Fruit fly (Drosophila melanogaster) whole organism, embryonic: ENCODE results near the gene pit.

ENCODE experiments used
- Atf3 ChIP-seq: fragments of 200-800 bp; sonication (Bioruptor generic); optimal IDR thresholded peaks from 3 replicates; lab custom pipeline; 2016; ENCODE audit warnings: missing biosample characterization, missing genetic modification characterization
- CG10209 ChIP-seq: fragments of 200-800 bp; sonication (Bioruptor generic); optimal IDR thresholded peaks from 3 replicates; lab custom pipeline; 2017; ENCODE audit warnings: missing biosample characterization, mild to moderate bottlenecking, missing genetic modification characterization, missing genetic modification reagents
- CG11456 ChIP-seq: fragments of 200-800 bp; sonication (Bioruptor generic); IDR thresholded peaks from 3 replicates; pipeline ENCODE4 v1.3.6; 2022; ENCODE audit warnings: missing biosample characterization, missing genetic modification characterization
- CG11696 ChIP-seq: fragments of 200-800 bp; sonication (Bioruptor generic); IDR thresholded peaks from 2 replicates; pipeline ENCODE4 v1.3.6; 2022; ENCODE audit warnings: missing biosample characterization, missing genetic modification characterization
- CG12659 ChIP-seq: fragments of 200-800 bp; sonication (Bioruptor generic); optimal IDR thresholded peaks from 3 replicates; lab custom pipeline; 2017; ENCODE audit warnings: mild to moderate bottlenecking, missing biosample characterization, missing genetic modification reagents, missing genetic modification characterization
- CG13296 ChIP-seq: fragments of 200-800 bp; sonication (Bioruptor generic); optimal IDR thresholded peaks from 3 replicates; lab custom pipeline; 2018; ENCODE audit warnings: missing biosample characterization, mild to moderate bottlenecking, missing genetic modification characterization
- CG1529 ChIP-seq: fragments of 200-800 bp; sonication (Bioruptor generic); optimal IDR thresholded peaks from 3 replicates; lab custom pipeline; 2018; ENCODE audit warnings: missing biosample characterization, missing genetic modification characterization
- CG17568 ChIP-seq: fragments of 200-800 bp; sonication (Bioruptor generic); optimal IDR thresholded peaks from 2 replicates; lab custom pipeline; 2018; ENCODE audit warnings: missing biosample characterization, mild to moderate bottlenecking, missing genetic modification characterization, moderate library complexity
- CG17802 ChIP-seq: fragments of 200-800 bp; sonication (Bioruptor generic); optimal IDR thresholded peaks from 2 replicates; lab custom pipeline; 2018; ENCODE audit warnings: missing biosample characterization, mild to moderate bottlenecking, missing genetic modification characterization, moderate library complexity
- CG2120 ChIP-seq: fragments of 200-800 bp; sonication (Bioruptor generic); optimal IDR thresholded peaks from 3 replicates; lab custom pipeline; 2016; ENCODE audit warnings: missing biosample characterization, missing genetic modification characterization
- CG2889 ChIP-seq: fragments of 200-800 bp; sonication (Bioruptor generic); IDR thresholded peaks from 3 replicates; pipeline ENCODE4 v1.3.6; 2022; ENCODE audit warnings: missing biosample characterization, missing genetic modification characterization
- CG4424 ChIP-seq: fragments of 200-800 bp; sonication (Bioruptor generic); optimal IDR thresholded peaks from 3 replicates; lab custom pipeline; 2016; ENCODE audit warnings: missing biosample characterization, missing genetic modification characterization
- CG7839 ChIP-seq: fragments of 200-800 bp; sonication (Bioruptor generic); optimal IDR thresholded peaks from 3 replicates; lab custom pipeline; 2018; ENCODE audit warnings: missing biosample characterization, mild to moderate bottlenecking, missing genetic modification characterization, moderate library complexity
- CG8765 ChIP-seq: fragments of 200-800 bp; sonication (Bioruptor generic); IDR thresholded peaks from 2 replicates; pipeline ENCODE4 v1.3.6; 2022; ENCODE audit warnings: missing biosample characterization, missing genetic modification characterization
- CG8944 ChIP-seq: fragments of 200-800 bp; sonication (Bioruptor generic); optimal IDR thresholded peaks from 3 replicates; lab custom pipeline; 2016; ENCODE audit warnings: missing biosample characterization, missing genetic modification characterization
- CG9609 ChIP-seq: fragments of 200-800 bp; sonication (Bioruptor generic); optimal IDR thresholded peaks from 3 replicates; lab custom pipeline; 2016; ENCODE audit warnings: missing biosample characterization, missing genetic modification characterization
- CG9817 ChIP-seq: fragments of 200-800 bp; sonication (Bioruptor generic); optimal IDR thresholded peaks from 2 replicates; lab custom pipeline; 2018; ENCODE audit warnings: missing biosample characterization, mild to moderate bottlenecking, missing genetic modification characterization, moderate library complexity
- CG9932 ChIP-seq: fragments of 200-800 bp; sonication (Bioruptor generic); IDR thresholded peaks from 2 replicates; pipeline ENCODE4 v1.3.6; 2022; ENCODE audit warnings: missing biosample characterization, missing genetic modification characterization
- Dp ChIP-seq: fragments of 200-800 bp; sonication (Bioruptor generic); optimal IDR thresholded peaks from 2 replicates; lab custom pipeline; 2018; ENCODE audit warnings: missing biosample characterization, mild to moderate bottlenecking, missing genetic modification characterization, moderate library complexity
- E2f1 ChIP-seq: fragments of 200-800 bp; sonication (Bioruptor generic); IDR thresholded peaks from 2 replicates; pipeline ENCODE4 v1.3.6; 2022; ENCODE audit warnings: missing biosample characterization, missing genetic modification characterization
- E2f2 ChIP-seq: fragments of 200-800 bp; sonication (Bioruptor generic); IDR thresholded peaks from 2 replicates; pipeline ENCODE4 v1.3.6; 2022; ENCODE audit warnings: missing biosample characterization, missing genetic modification characterization
- HLH4C ChIP-seq: fragments of 200-800 bp; sonication (Bioruptor generic); IDR thresholded peaks from 3 replicates; pipeline ENCODE4 v1.3.6; 2022; ENCODE audit warnings: missing biosample characterization, missing genetic modification characterization; ENCODE audit not compliant: partially characterized antibody
- HLH54F ChIP-seq: fragments of 200-800 bp; sonication (Bioruptor generic); optimal IDR thresholded peaks from 3 replicates; lab custom pipeline; 2016; ENCODE audit warnings: missing biosample characterization, missing genetic modification characterization
- Hr3 ChIP-seq: fragments of 200-800 bp; sonication (Bioruptor generic); optimal IDR thresholded peaks from 3 replicates; lab custom pipeline; 2016; ENCODE audit warnings: missing biosample characterization, missing genetic modification characterization
- Nf-YA ChIP-seq: fragments of 200-800 bp; sonication (Bioruptor generic); IDR thresholded peaks from 2 replicates; pipeline ENCODE4 v1.3.6; 2022; ENCODE audit warnings: missing biosample characterization, missing genetic modification characterization
- Optix ChIP-seq: fragments of 200-800 bp; sonication (Bioruptor generic); IDR thresholded peaks from 3 replicates; pipeline ENCODE4 v1.3.6; 2022; ENCODE audit warnings: missing biosample characterization, missing genetic modification characterization
- Sox102F ChIP-seq: fragments of 200-800 bp; sonication (Bioruptor generic); optimal IDR thresholded peaks from 2 replicates; lab custom pipeline; 2018; ENCODE audit warnings: missing biosample characterization, mild to moderate bottlenecking, missing genetic modification characterization, moderate library complexity
- Trl ChIP-seq, 3 experiments: fragments of >200 bp in 2 of 3; fragments of 200-800 bp in 1 of 3; sonication (Bioruptor generic) in 1 of 3; optimal IDR thresholded peaks; 2 replicates in 1 of 3; 3 replicates in 2 of 3; lab custom pipeline; 2016 to 2017; ENCODE audit warnings: missing biosample characterization in 1 of 3, missing genetic modification characterization in 1 of 3
- Xbp1 ChIP-seq: fragments of 200-800 bp; sonication (Bioruptor generic); optimal IDR thresholded peaks from 3 replicates; lab custom pipeline; 2016; ENCODE audit warnings: missing biosample characterization, mild to moderate bottlenecking, missing genetic modification characterization
- az2 ChIP-seq: fragments of 200-800 bp; sonication (Bioruptor generic); optimal IDR thresholded peaks from 3 replicates; lab custom pipeline; 2016; ENCODE audit warnings: missing biosample characterization, missing genetic modification characterization
- bsh ChIP-seq, 2 experiments: fragments of 200-800 bp; sonication (Bioruptor generic); optimal IDR thresholded peaks; 2 replicates each; lab custom pipeline; 2017 to 2018; ENCODE audit warnings: mild to moderate bottlenecking in 2 of 2, missing biosample characterization in 2 of 2, missing genetic modification characterization in 2 of 2, moderate library complexity in 1 of 2
- caup ChIP-seq: fragments of 200-800 bp; sonication (Bioruptor generic); optimal IDR thresholded peaks from 3 replicates; lab custom pipeline; 2017; ENCODE audit warnings: missing biosample characterization, mild to moderate bottlenecking, missing genetic modification characterization, moderate library complexity; ENCODE audit not compliant: severe bottlenecking
- chif ChIP-seq, 2 experiments: fragments of 200-800 bp; sonication (Bioruptor generic); optimal IDR thresholded peaks; 3 replicates each; lab custom pipeline; 2016; ENCODE audit warnings: missing biosample characterization in 2 of 2, missing genetic modification characterization in 2 of 2
- ci ChIP-seq: fragments of 200-800 bp; sonication (Bioruptor generic); IDR thresholded peaks from 3 replicates; pipeline ENCODE4 v1.3.6; 2022; ENCODE audit warnings: missing biosample characterization, missing genetic modification characterization
- danr ChIP-seq: fragments of 200-800 bp; sonication (Bioruptor generic); IDR thresholded peaks from 2 replicates; pipeline ENCODE4 v1.3.6; 2022; ENCODE audit warnings: missing biosample characterization, missing genetic modification characterization
- dm ChIP-seq: fragments of 200-800 bp; sonication (Bioruptor generic); optimal IDR thresholded peaks from 3 replicates; lab custom pipeline; 2016; ENCODE audit warnings: missing biosample characterization, missing genetic modification characterization
- ems ChIP-seq: fragments of 200-800 bp; sonication (Bioruptor generic); optimal IDR thresholded peaks from 3 replicates; lab custom pipeline; 2016; ENCODE audit warnings: missing biosample characterization, missing genetic modification characterization
- fd96Cb ChIP-seq: fragments of 200-800 bp; sonication (Bioruptor generic); optimal IDR thresholded peaks from 2 replicates; lab custom pipeline; 2018; ENCODE audit warnings: missing biosample characterization, mild to moderate bottlenecking, missing genetic modification characterization, moderate library complexity
- ftz-f1 ChIP-seq: fragments of 200-800 bp; sonication (Bioruptor generic); optimal IDR thresholded peaks from 2 replicates; lab custom pipeline; 2016; ENCODE audit warnings: missing biosample characterization, missing genetic modification characterization
- gem ChIP-seq: fragments of 200-800 bp; sonication (Bioruptor generic); optimal IDR thresholded peaks from 2 replicates; lab custom pipeline; 2019; ENCODE audit warnings: missing biosample characterization, mild to moderate bottlenecking, missing genetic modification characterization, moderate library complexity
- ind ChIP-seq: fragments of 200-800 bp; sonication (Bioruptor generic); optimal IDR thresholded peaks from 3 replicates; lab custom pipeline; 2016; ENCODE audit warnings: missing biosample characterization, missing genetic modification characterization
- ken ChIP-seq: fragments of 200-800 bp; sonication (Bioruptor generic); IDR thresholded peaks from 3 replicates; pipeline ENCODE4 v1.3.6; 2022; ENCODE audit warnings: missing biosample characterization, missing genetic modification characterization
- lmd ChIP-seq: fragments of 200-800 bp; sonication (Bioruptor generic); IDR thresholded peaks from 2 replicates; pipeline ENCODE4 v1.3.6; 2022; ENCODE audit warnings: missing biosample characterization, missing genetic modification characterization
- pita ChIP-seq: fragments of 200-800 bp; sonication (Bioruptor generic); optimal IDR thresholded peaks from 2 replicates; lab custom pipeline; 2017; ENCODE audit warnings: missing biosample characterization, mild to moderate bottlenecking, missing genetic modification characterization
- prd ChIP-seq, 3 experiments: fragments of >200 bp in 2 of 3; fragments of 200-800 bp in 1 of 3; sonication (Bioruptor generic) in 1 of 3; optimal IDR thresholded peaks in 2 of 3; IDR thresholded peaks in 1 of 3; 2 replicates in 2 of 3; 3 replicates in 1 of 3; pipeline versions ENCODE4 v1.3.6 to Lab custom; 2017 to 2022; ENCODE audit warnings: missing biosample characterization in 1 of 3, missing genetic modification characterization in 1 of 3
- sisA ChIP-seq: fragments of 200-800 bp; sonication (Bioruptor generic); IDR thresholded peaks from 2 replicates; pipeline ENCODE4 v1.3.6; 2022; ENCODE audit warnings: missing biosample characterization, missing genetic modification characterization
- slbo ChIP-seq: fragments of 200-800 bp; sonication (Bioruptor generic); IDR thresholded peaks from 2 replicates; pipeline ENCODE4 v1.3.6; 2022; ENCODE audit warnings: missing biosample characterization, missing genetic modification characterization
- tin ChIP-seq: fragments of 200-800 bp; sonication (Bioruptor generic); optimal IDR thresholded peaks from 3 replicates; lab custom pipeline; 2016; ENCODE audit warnings: missing biosample characterization, missing genetic modification characterization
- zen ChIP-seq: fragments of 200-800 bp; sonication (Bioruptor generic); optimal IDR thresholded peaks from 3 replicates; lab custom pipeline; 2018; ENCODE audit warnings: missing biosample characterization, mild to moderate bottlenecking, missing genetic modification characterization, moderate library complexity

pit gene

DNA sequence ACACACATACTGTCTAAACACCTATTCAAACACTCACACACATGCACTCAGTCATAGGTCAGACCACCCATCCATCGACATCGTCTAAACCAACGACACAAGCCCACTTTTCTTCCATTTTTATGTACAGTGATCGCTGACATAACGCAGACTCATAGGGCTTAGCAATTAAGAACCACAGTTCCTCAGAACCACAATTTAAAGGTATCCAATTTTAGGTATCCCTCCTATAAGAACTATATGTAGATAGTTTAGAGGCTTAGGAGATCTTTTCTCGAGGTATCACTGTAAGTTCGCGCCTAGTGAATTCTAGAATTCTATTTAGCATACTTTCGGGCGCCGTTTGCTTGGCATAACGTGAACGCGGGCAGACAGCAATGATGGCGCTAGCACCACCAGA is 41.2 kb upstream of the pit start (continued):
- TF ChIP-seq gem (tag; lab: Kevin White, UChicago) (peak; percentile 47), CG13296 (GFP tag; lab: Kevin White, UChicago) (no peak), caup (GFP tag; lab: Kevin White, UChicago) (no peak), lmd (GFP tag; lab: Robert Waterston, UW) (peak; percentile 70), slbo (GFP tag; lab: Robert Waterston, UW) (peak; percentile 80), Hr3 (GFP tag; lab: Kevin White, UChicago) (peak; percentile 9), CG9817 (tag; lab: Kevin White, UChicago) (peak; percentile 37), ftz-f1 (GFP tag; lab: Kevin White, UChicago) (no peak), CG8765 (GFP tag; lab: Robert Waterston, UW) (0 out of 2 replicates have a peak, but pooled peaks have one; percentile 27), Xbp1 (peak; percentile 55), ind (peak; percentile 50), CG8944 (GFP tag; lab: Kevin White, UChicago) (peak; percentile 8), E2f2 (peak; percentile 23; the same call in 1 of the 2 replicates), az2 (GFP tag; lab: Kevin White, UChicago) (peak; percentile 32), pita (no peak), HLH54F (GFP tag; lab: Kevin White, UChicago) (peak; percentile 19), CG1529 (GFP tag; lab: Kevin White, UChicago) (no peak), CG12659 (no peak), E2f1 (GFP tag; lab: Robert Waterston, UW) (peak; percentile 24; the same call in 1 of the 2 replicates), prd (optimal IDR thresholded peaks at IDR 0.05; lab: Kevin White, UChicago) (no peak), prd (GFP tag; IDR thresholded peaks at IDR 0.05; lab: Robert Waterston, UW) (peak; percentile 70; the same call in 2 of the 3 replicates), CG2889 (GFP tag; lab: Robert Waterston, UW) (peak; percentile 66; the same call in 2 of the 3 replicates), CG2120 (GFP tag; lab: Kevin White, UChicago) (peak; percentile 51), CG7839 (tag; lab: Kevin White, UChicago) (peak; percentile 69), danr (GFP tag; lab: Robert Waterston, UW) (peak; percentile 32; the same call in 1 of the 2 replicates), Trl (optimal IDR thresholded peaks at IDR 0.05; lab: Kevin White, UChicago) (no peak), Trl (GFP tag; optimal IDR thresholded peaks at IDR 0.05; lab: Kevin White, UChicago) (no peak), bsh (GFP tag; optimal IDR thresholded peaks at IDR 0.05; lab: Kevin White, UChicago) (peak in 1 of 2 experiments; percentile 11), HLH4C (GFP tag; lab: Robert Waterston, UW) (no peak), zen (tag; lab: Kevin White, UChicago) (no peak), CG11456 (GFP tag; lab: Robert Waterston, UW) (peak; percentile 75), Optix (GFP tag; lab: Robert Waterston, UW) (peak; percentile 40; the same call in 1 of the 3 replicates), sisA (peak; percentile 21; the same call in 1 of the 2 replicates), Nf-YA (GFP tag; lab: Robert Waterston, UW) (peak; percentile 39; the same call in 1 of the 2 replicates), fd96Cb (tag; lab: Kevin White, UChicago) (peak; percentile 62), CG11696 (GFP tag; lab: Robert Waterston, UW) (0 out of 2 replicates have a peak, but pooled peaks have one; percentile 23), ems (GFP tag; lab: Kevin White, UChicago) (peak; percentile 13), CG10209 (GFP tag; lab: Kevin White, UChicago) (peak; percentile 22), Sox102F (GFP tag; lab: Kevin White, UChicago) (peak; percentile 60), ci (GFP tag; lab: Robert Waterston, UW) (peak; percentile 81; the same call in 2 of the 3 replicates), CG9932 (GFP tag; lab: Robert Waterston, UW) (peak; percentile 63), dm (GFP tag; lab: Kevin White, UChicago) (peak; percentile 26), CG9609 (GFP tag; lab: Kevin White, UChicago) (peak; percentile 16), CG17802 (peak; percentile 12), CG4424 (GFP tag; lab: Kevin White, UChicago) (peak; percentile 0), chif (GFP tag; optimal IDR thresholded peaks at IDR 0.05; lab: Kevin White, UChicago) (peak; percentile 15 to 46), Dp (no peak), Atf3 (GFP tag; lab: Kevin White, UChicago) (peak; percentile 45), ken (GFP tag; lab: Robert Waterston, UW) (peak; percentile 43; the same call in 1 of the 3 replicates), tin (peak; percentile 35), CG17568 (GFP tag; lab: Kevin White, UChicago) (no peak)
